Worm (Caenorhabditis elegans) whole organism, L1 larva: ENCODE results near the gene F33C8.4.

Experiments
- C16A3.4 ChIP-seq: fragments of 150-350 bp; optimal IDR thresholded peaks from 2 replicates; lab custom pipeline; 2014; ENCODE audit warnings: missing biosample characterization, missing genetic modification characterization
- C34B4.2 ChIP-seq: sonication (generic microtip); optimal IDR thresholded peaks from 2 replicates; lab custom pipeline; 2017; ENCODE audit warnings: mild to moderate bottlenecking, missing genetic modification characterization, missing compliant biosample characterization
- blmp-1 ChIP-seq: fragments of 150-350 bp; optimal IDR thresholded peaks from 2 replicates; lab custom pipeline; 2014; ENCODE audit warnings: missing biosample characterization, missing genetic modification characterization
- ceh-82 ChIP-seq, 3 experiments: fragments of 150-350 bp in 1 of 3; sonication (generic microtip) in 2 of 3; optimal IDR thresholded peaks; 2 replicates each; lab custom pipeline; 2014 to 2017; ENCODE audit warnings: missing biosample characterization in 3 of 3, missing genetic modification characterization in 3 of 3
- ceh-88 ChIP-seq: fragments of 200-800 bp; sonication (Bioruptor generic); IDR thresholded peaks from 2 replicates; pipeline ENCODE4 v1.3.6; 2022; ENCODE audit warnings: missing genetic modification characterization, missing compliant biosample characterization
- dsc-1 ChIP-seq: sonication (generic microtip); optimal IDR thresholded peaks from 2 replicates; lab custom pipeline; 2016; ENCODE audit warnings: mild to moderate bottlenecking, missing genetic modification characterization, missing compliant biosample characterization
- efl-1 ChIP-seq, 4 experiments: fragments of 150-350 bp; optimal IDR thresholded peaks in 3 of 4; peaks in 1 of 4; 1 replicate in 1 of 4; 2 replicates in 3 of 4; lab custom pipeline; 2014; ENCODE audit warnings: missing biosample characterization in 2 of 4, missing genetic modification characterization in 2 of 4, missing genetic modification reagents in 2 of 4
- efl-3 ChIP-seq: fragments of 200-800 bp; sonication (Bioruptor generic); optimal IDR thresholded peaks from 2 replicates; lab custom pipeline; 2018; ENCODE audit warnings: mild to moderate bottlenecking, missing genetic modification characterization, missing compliant biosample characterization
- egl-27 ChIP-seq, 2 experiments: fragments of 150-350 bp in 1 of 2; sonication (generic microtip); optimal IDR thresholded peaks; 3 replicates each; lab custom pipeline; 2017 to 2018; ENCODE audit warnings: missing biosample characterization in 2 of 2, missing genetic modification characterization in 2 of 2, missing genetic modification reagents in 2 of 2
- elt-3 ChIP-seq, 6 experiments: fragments of 150-350 bp in 1 of 6; sonication (generic microtip); optimal IDR thresholded peaks; 2 replicates each; lab custom pipeline; 2017 to 2018; ENCODE audit warnings: missing biosample characterization in 6 of 6, missing genetic modification characterization in 6 of 6, inconsistent platforms in 1 of 6
- fkh-10 ChIP-seq: sonication (generic microtip); optimal IDR thresholded peaks from 2 replicates; lab custom pipeline; 2017; ENCODE audit warnings: missing biosample characterization, missing genetic modification reagents, missing genetic modification characterization
- hlh-17 ChIP-seq: fragments of 200-800 bp; sonication (Bioruptor generic); optimal IDR thresholded peaks from 2 replicates; lab custom pipeline; 2018; ENCODE audit warnings: missing genetic modification characterization, mild to moderate bottlenecking, missing compliant biosample characterization, moderate library complexity, borderline replicate concordance
- hlh-4 ChIP-seq: sonication (generic microtip); optimal IDR thresholded peaks from 2 replicates; lab custom pipeline; 2016; ENCODE audit warnings: mild to moderate bottlenecking, missing genetic modification characterization, missing compliant biosample characterization
- irx-1 ChIP-seq: sonication (generic microtip); optimal IDR thresholded peaks from 2 replicates; lab custom pipeline; 2016; ENCODE audit warnings: missing genetic modification characterization, missing compliant biosample characterization
- lin-13 ChIP-seq: fragments of 150-350 bp; optimal IDR thresholded peaks from 2 replicates; lab custom pipeline; 2014; ENCODE audit warnings: missing biosample characterization, missing genetic modification reagents, missing genetic modification characterization
- lin-14 ChIP-seq: fragments of 200-800 bp; sonication (Bioruptor generic); optimal IDR thresholded peaks from 2 replicates; lab custom pipeline; 2018; ENCODE audit warnings: mild to moderate bottlenecking, missing genetic modification characterization, moderate library complexity, missing compliant biosample characterization
- lin-15B ChIP-seq: fragments of 150-350 bp; sonication (generic microtip); optimal IDR thresholded peaks from 3 replicates; lab custom pipeline; 2014; ENCODE audit warnings: missing biosample characterization, missing genetic modification characterization
- lin-35 ChIP-seq, 2 experiments: fragments of 150-350 bp; optimal IDR thresholded peaks; 2 replicates each; lab custom pipeline; 2014; ENCODE audit warnings: missing biosample characterization in 2 of 2, missing genetic modification characterization in 2 of 2, missing genetic modification reagents in 2 of 2
- lin-39 ChIP-seq: fragments of 150-350 bp; optimal IDR thresholded peaks from 2 replicates; lab custom pipeline; 2014; ENCODE audit warnings: missing biosample characterization, missing genetic modification reagents, missing genetic modification characterization
- lsy-2 ChIP-seq, 2 experiments: fragments of 150-350 bp; optimal IDR thresholded peaks; 2 replicates each; lab custom pipeline; 2014; ENCODE audit warnings: missing biosample characterization in 2 of 2, missing genetic modification characterization in 2 of 2
- mab-9 ChIP-seq: fragments of 200-800 bp; sonication (Bioruptor generic); IDR thresholded peaks from 2 replicates; pipeline ENCODE4 v1.3.6; 2022; ENCODE audit warnings: missing genetic modification reagents, missing genetic modification characterization, missing compliant biosample characterization
- mef-2 ChIP-seq: fragments of 150-350 bp; optimal IDR thresholded peaks from 2 replicates; lab custom pipeline; 2014; ENCODE audit warnings: missing biosample characterization, missing genetic modification characterization
- nhr-11 ChIP-seq: fragments of 150-350 bp; optimal IDR thresholded peaks from 2 replicates; lab custom pipeline; 2014; ENCODE audit warnings: missing biosample characterization, missing genetic modification characterization
- nhr-12 ChIP-seq: sonication (generic microtip); optimal IDR thresholded peaks from 2 replicates; lab custom pipeline; 2017; ENCODE audit warnings: missing biosample characterization, missing genetic modification characterization
- nhr-20 ChIP-seq: sonication (generic microtip); optimal IDR thresholded peaks from 2 replicates; lab custom pipeline; 2016; ENCODE audit warnings: mild to moderate bottlenecking, missing genetic modification characterization, missing compliant biosample characterization
- nhr-237 ChIP-seq: fragments of 150-350 bp; optimal IDR thresholded peaks from 2 replicates; lab custom pipeline; 2014; ENCODE audit warnings: missing biosample characterization, missing genetic modification characterization
- nhr-76 ChIP-seq: sonication (generic microtip); optimal IDR thresholded peaks from 2 replicates; lab custom pipeline; 2017; ENCODE audit warnings: missing biosample characterization, missing genetic modification characterization
- nhr-77 ChIP-seq: fragments of 150-350 bp; optimal IDR thresholded peaks from 2 replicates; lab custom pipeline; 2014; ENCODE audit warnings: missing biosample characterization, missing genetic modification characterization
- pag-3 ChIP-seq: sonication (generic microtip); optimal IDR thresholded peaks from 2 replicates; lab custom pipeline; 2017; ENCODE audit warnings: missing genetic modification characterization, mild to moderate bottlenecking, missing compliant biosample characterization, antibody characterized with exemption, borderline replicate concordance; ENCODE audit not compliant: insufficient read depth
- pax-3 ChIP-seq: fragments of 200-800 bp; sonication (Bioruptor generic); optimal IDR thresholded peaks from 2 replicates; lab custom pipeline; 2018; ENCODE audit warnings: mild to moderate bottlenecking, missing genetic modification characterization, moderate library complexity, missing compliant biosample characterization
- pqm-1 ChIP-seq: sonication (generic microtip); optimal IDR thresholded peaks from 3 replicates; lab custom pipeline; 2017; ENCODE audit warnings: missing biosample characterization, missing genetic modification characterization
- rnt-1 ChIP-seq: sonication (generic microtip); optimal IDR thresholded peaks from 2 replicates; lab custom pipeline; 2016; ENCODE audit warnings: mild to moderate bottlenecking, missing genetic modification characterization, moderate library complexity, missing compliant biosample characterization
- skn-1 ChIP-seq: fragments of 150-350 bp; optimal IDR thresholded peaks from 2 replicates; lab custom pipeline; 2014; ENCODE audit warnings: missing biosample characterization, missing genetic modification characterization
- snpc-4 ChIP-seq: fragments of 150-350 bp; optimal IDR thresholded peaks from 2 replicates; lab custom pipeline; 2014; ENCODE audit warnings: missing biosample characterization, missing genetic modification characterization
- snu-23 ChIP-seq: sonication (generic microtip); optimal IDR thresholded peaks from 2 replicates; lab custom pipeline; 2016; ENCODE audit warnings: missing genetic modification characterization, missing compliant biosample characterization
- sptf-1 ChIP-seq: fragments of 150-350 bp; optimal IDR thresholded peaks from 2 replicates; lab custom pipeline; 2014; ENCODE audit warnings: missing biosample characterization, missing genetic modification characterization
- sup-37 ChIP-seq: fragments of 200-800 bp; sonication (Bioruptor generic); optimal IDR thresholded peaks from 2 replicates; lab custom pipeline; 2018; ENCODE audit warnings: mild to moderate bottlenecking, missing genetic modification characterization, missing compliant biosample characterization
- unc-130 ChIP-seq: fragments of 150-350 bp; optimal IDR thresholded peaks from 2 replicates; lab custom pipeline; 2017; ENCODE audit warnings: missing biosample characterization, missing genetic modification characterization, inconsistent platforms
- unc-30 ChIP-seq: sonication (generic microtip); optimal IDR thresholded peaks from 2 replicates; lab custom pipeline; 2017; ENCODE audit warnings: missing biosample characterization, missing genetic modification characterization
- unc-62 ChIP-seq: fragments of 150-350 bp; optimal IDR thresholded peaks from 2 replicates; lab custom pipeline; 2014; ENCODE audit warnings: missing biosample characterization, missing genetic modification reagents, missing genetic modification characterization
- unc-86 ChIP-seq: sonication (generic microtip); optimal IDR thresholded peaks from 2 replicates; lab custom pipeline; 2016; ENCODE audit warnings: missing genetic modification characterization, missing compliant biosample characterization
- vab-15 ChIP-seq: sonication (generic microtip); optimal IDR thresholded peaks from 2 replicates; lab custom pipeline; 2017; ENCODE audit warnings: missing genotype, mild to moderate bottlenecking, missing genetic modification characterization, missing compliant biosample characterization
- ztf-11 ChIP-seq, 2 experiments: sonication (generic microtip); optimal IDR thresholded peaks; 2 replicates each; lab custom pipeline; 2016 to 2017; ENCODE audit warnings: missing genetic modification characterization in 2 of 2, missing biosample characterization in 1 of 2, missing compliant biosample characterization in 1 of 2

F33C8.4 gene

DNA sequence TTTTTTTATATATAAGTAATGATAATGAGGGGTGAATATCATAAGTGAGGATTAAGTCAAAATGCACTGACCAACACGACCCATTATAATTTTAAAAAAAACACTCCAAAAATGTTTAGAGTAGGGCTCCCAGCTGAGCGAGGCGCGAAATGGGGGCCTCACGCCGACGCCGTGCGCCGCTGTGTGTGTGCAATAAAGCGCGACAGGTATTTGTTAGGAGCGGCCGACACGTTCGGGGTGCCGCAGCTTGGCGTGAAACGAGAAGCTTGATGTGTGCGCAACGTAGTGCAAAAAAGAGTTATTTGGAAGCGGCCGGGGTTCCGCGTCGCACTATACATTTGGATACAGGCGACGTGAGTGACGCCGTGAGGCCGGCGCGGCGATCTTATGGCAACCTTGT lies 7.1 kb upstream of the F33C8.4 start:
- TF ChIP-seq pag-3 (tag; lab: Kevin White, UChicago) (no peak), lin-39 (tag; lab: Kevin White, UChicago) (no peak), efl-1 (optimal IDR thresholded peaks at IDR 0.05; lab: Kevin White, UChicago) (no peak), efl-1 (GFP tag; optimal IDR thresholded peaks at IDR 0.05 in 1 of 2; lab: Kevin White, UChicago) (no peak), lin-14 (GFP tag; lab: Kevin White, UChicago) (no peak)

DNA sequence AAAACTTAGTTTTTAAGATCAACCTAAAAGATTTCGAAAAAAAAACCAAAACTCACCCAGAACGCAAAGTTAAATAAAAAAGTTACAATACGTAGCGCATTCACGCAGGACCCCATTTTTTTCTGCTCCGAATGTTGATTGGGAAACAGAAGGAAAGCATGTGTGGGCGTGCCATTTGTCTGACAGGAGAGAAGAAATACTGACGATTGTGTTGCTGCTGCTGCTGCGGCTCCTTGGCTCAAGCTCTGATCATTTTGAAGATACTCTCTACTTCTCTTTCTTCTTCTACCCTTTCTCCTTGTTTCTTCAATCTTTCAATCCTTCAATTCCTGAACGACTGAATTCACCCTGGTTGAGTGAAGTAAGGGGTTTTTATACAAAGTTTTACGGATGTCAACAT lies 2.8 kb upstream of the F33C8.4 start, which contains the start of gene tsp-8:
Gene tsp-8, minus strand, starts transcription at position 185 of the 400 bp plus-strand sequence.
- TF ChIP-seq unc-130 (tag; lab: Kevin White, UChicago), result no peak
- TF ChIP-seq skn-1, result no peak
- TF ChIP-seq ceh-88, result no peak
- TF ChIP-seq snu-23 (GFP tag; lab: Kevin White, UChicago), result no peak
- TF ChIP-seq lin-14 (GFP tag; lab: Kevin White, UChicago), result peak; percentile 50
- TF ChIP-seq sup-37 (GFP tag; lab: Kevin White, UChicago), result no peak
- TF ChIP-seq rnt-1, result peak; percentile 51
- no peak for TF ChIP-seq ceh-82 (tag; optimal IDR thresholded peaks at IDR 0.05; lab: Kevin White, UChicago)
- TF ChIP-seq lin-35 (GFP tag; optimal IDR thresholded peaks at IDR 0.05; lab: Kevin White, UChicago), result no peak
- no peak for TF ChIP-seq pax-3
- no peak for TF ChIP-seq lin-39 (tag; lab: Kevin White, UChicago)
- TF ChIP-seq dsc-1, result peak; percentile 33
- TF ChIP-seq nhr-20 (tag; lab: Kevin White, UChicago), result no peak
- TF ChIP-seq efl-3 (GFP tag; lab: Kevin White, UChicago), result no peak
- no peak for TF ChIP-seq efl-1 (optimal IDR thresholded peaks at IDR 0.05; lab: Kevin White, UChicago)
- TF ChIP-seq efl-1 (GFP tag; optimal IDR thresholded peaks at IDR 0.05 in 1 of 2; lab: Kevin White, UChicago), result peak in 1 of 2 experiments; percentile 42
- TF ChIP-seq hlh-17 (GFP tag; lab: Kevin White, UChicago), result no peak
- TF ChIP-seq pag-3 (tag; lab: Kevin White, UChicago), result peak; percentile 75
- TF ChIP-seq snpc-4, result no peak
- no peak for TF ChIP-seq pqm-1 (tag; lab: Kevin White, UChicago)
- no peak for TF ChIP-seq mab-9 (GFP tag; lab: Robert Waterston, UW)
- TF ChIP-seq nhr-11 (tag; lab: Kevin White, UChicago), result no peak

DNA sequence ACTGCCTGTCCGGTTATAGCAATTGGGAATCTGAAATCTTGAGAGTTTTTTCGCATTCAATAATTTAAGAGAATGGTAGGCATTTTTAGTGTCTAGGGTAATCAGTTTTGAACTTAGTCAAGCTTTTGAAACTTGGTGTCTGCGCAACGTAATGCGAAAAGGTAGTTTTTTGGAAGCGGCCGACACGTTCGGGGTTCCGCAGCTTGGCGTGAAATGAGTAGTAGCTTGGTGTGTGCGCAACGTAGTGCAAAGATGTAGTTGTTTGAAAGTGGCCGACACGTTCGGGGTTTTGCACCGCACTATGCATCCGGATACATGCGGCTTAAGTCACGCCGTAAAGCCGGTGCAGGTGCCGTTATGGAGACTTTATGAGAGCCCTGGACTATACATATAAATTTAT lies 4.1 kb downstream of the F33C8.4 start:
- TF ChIP-seq unc-62 (GFP tag; lab: Kevin White, UChicago) (no peak), snpc-4 (peak; percentile 35)

DNA sequence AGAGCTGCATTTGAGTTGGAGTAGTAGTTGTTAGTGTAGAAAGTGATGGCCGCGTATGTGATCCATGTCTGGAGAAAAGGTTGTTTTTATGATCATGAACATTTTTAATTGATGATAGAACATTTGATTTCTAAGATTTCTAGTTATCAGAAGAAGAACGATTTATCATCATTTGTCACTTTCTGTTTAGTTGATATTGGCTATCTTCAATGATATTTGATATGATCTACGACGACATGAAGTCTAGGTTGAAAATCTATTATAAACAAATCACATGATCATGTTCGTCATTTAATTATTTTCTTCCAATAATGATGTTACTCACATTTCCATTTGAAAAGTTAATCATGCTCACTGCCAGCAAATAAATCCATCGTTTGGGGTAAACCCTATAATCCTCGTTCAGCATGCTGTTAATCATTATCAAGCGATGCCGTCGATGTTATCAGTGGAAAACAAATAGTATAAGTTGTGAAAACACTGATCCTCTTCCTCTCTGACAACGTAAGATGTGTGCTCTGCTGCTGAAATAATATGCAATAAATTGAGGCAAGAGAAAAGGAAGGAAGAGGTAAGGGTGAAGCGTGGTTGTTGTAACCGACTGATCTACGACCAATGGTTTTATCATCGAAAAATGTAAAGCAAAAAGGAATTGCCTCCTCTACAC lies 5.0 kb downstream of the F33C8.4 start:
- TF ChIP-seq skn-1 (no peak), egl-27 (tag; optimal IDR thresholded peaks at IDR 0.05; lab: Kevin White, UChicago) (no peak), lsy-2 (tag; optimal IDR thresholded peaks at IDR 0.05; lab: Kevin White, UChicago) (peak in 1 of 2 experiments; percentile 21), nhr-77 (tag; lab: Kevin White, UChicago) (no peak), efl-1 (optimal IDR thresholded peaks at IDR 0.05; lab: Kevin White, UChicago) (no peak), efl-1 (GFP tag; optimal IDR thresholded peaks at IDR 0.05 in 1 of 2; lab: Kevin White, UChicago) (no peak), fkh-10 (GFP tag; lab: Kevin White, UChicago) (no peak), ztf-11 (tag; optimal IDR thresholded peaks at IDR 0.05; lab: Kevin White, UChicago) (no peak), sptf-1 (tag; lab: Kevin White, UChicago) (no peak), rnt-1 (no peak), unc-30 (no peak), pax-3 (no peak), C16A3.4 (no peak), lin-13 (no peak), lin-15B (tag; lab: Kevin White, UChicago) (no peak), nhr-237 (tag; lab: Kevin White, UChicago) (no peak), ceh-82 (tag; optimal IDR thresholded peaks at IDR 0.05; lab: Kevin White, UChicago) (no peak), mef-2 (tag; lab: Kevin White, UChicago) (no peak), nhr-76 (tag; lab: Kevin White, UChicago) (no peak), sup-37 (GFP tag; lab: Kevin White, UChicago) (no peak), lin-39 (tag; lab: Kevin White, UChicago) (no peak), irx-1 (tag; lab: Kevin White, UChicago) (no peak), pqm-1 (tag; lab: Kevin White, UChicago) (no peak), hlh-4 (tag; lab: Kevin White, UChicago) (no peak), C34B4.2 (tag; lab: Kevin White, UChicago) (no peak), vab-15 (no peak), elt-3 (tag; optimal IDR thresholded peaks at IDR 0.05; lab: Kevin White, UChicago) (peak in 2 of 6 experiments; percentile 62 to 81), lin-35 (GFP tag; optimal IDR thresholded peaks at IDR 0.05; lab: Kevin White, UChicago) (peak in 1 of 2 experiments; percentile 25), blmp-1 (tag; lab: Kevin White, UChicago) (peak; percentile 63), unc-86 (tag; lab: Kevin White, UChicago) (no peak), nhr-12 (no peak), unc-130 (tag; lab: Kevin White, UChicago) (no peak)
